Fruit fly (Drosophila melanogaster) whole organism, embryonic: ENCODE measurements around the gene stg1.

Source experiments
- C15 ChIP-seq: fragments of 200-800 bp; sonication (Bioruptor generic); IDR thresholded peaks from 3 replicates; pipeline ENCODE4 v1.3.6; 2022; ENCODE audit warnings: missing biosample characterization, missing genetic modification characterization
- CG1024 ChIP-seq: fragments of 200-800 bp; sonication (Bioruptor generic); IDR thresholded peaks from 2 replicates; pipeline ENCODE4 v1.3.6; 2022; ENCODE audit warnings: missing biosample characterization, missing genetic modification characterization
- CG11085 ChIP-seq: fragments of 200-800 bp; sonication (Bioruptor generic); IDR thresholded peaks from 2 replicates; pipeline ENCODE4 v1.3.6; 2022; ENCODE audit warnings: missing biosample characterization, missing genetic modification characterization
- CG11696 ChIP-seq: fragments of 200-800 bp; sonication (Bioruptor generic); IDR thresholded peaks from 2 replicates; pipeline ENCODE4 v1.3.6; 2022; ENCODE audit warnings: missing biosample characterization, missing genetic modification characterization
- CG12155 ChIP-seq: fragments of 200-800 bp; sonication (Bioruptor generic); optimal IDR thresholded peaks from 3 replicates; lab custom pipeline; 2016; ENCODE audit warnings: missing biosample characterization, missing genetic modification characterization
- CG13123 ChIP-seq: fragments of 200-800 bp; sonication (Bioruptor generic); optimal IDR thresholded peaks from 2 replicates; lab custom pipeline; 2016; ENCODE audit warnings: missing biosample characterization, missing genetic modification characterization
- CG13775 ChIP-seq: fragments of 200-800 bp; sonication (Bioruptor generic); optimal IDR thresholded peaks from 3 replicates; lab custom pipeline; 2017; ENCODE audit warnings: missing biosample characterization, mild to moderate bottlenecking, missing genetic modification characterization
- CG13894 ChIP-seq: fragments of 200-800 bp; sonication (Bioruptor generic); optimal IDR thresholded peaks from 3 replicates; lab custom pipeline; 2018; ENCODE audit warnings: missing biosample characterization, mild to moderate bottlenecking, missing genetic modification characterization, moderate library complexity
- CG16863 ChIP-seq: fragments of 200-800 bp; sonication (Bioruptor generic); optimal IDR thresholded peaks from 3 replicates; lab custom pipeline; 2016; ENCODE audit warnings: missing biosample characterization, missing genetic modification characterization
- CG17829 ChIP-seq: fragments of 200-800 bp; optimal IDR thresholded peaks from 2 replicates; lab custom pipeline; 2019; ENCODE audit warnings: missing biosample characterization, mild to moderate bottlenecking, missing genetic modification characterization, moderate library complexity
- CG3847 ChIP-seq: fragments of 200-800 bp; sonication (Bioruptor generic); IDR thresholded peaks from 2 replicates; pipeline ENCODE4 v1.3.6; 2022; ENCODE audit warnings: missing biosample characterization, missing genetic modification characterization
- CG4328 ChIP-seq: fragments of 200-800 bp; sonication (Bioruptor generic); optimal IDR thresholded peaks from 3 replicates; lab custom pipeline; 2017; ENCODE audit warnings: missing biosample characterization, missing genetic modification reagents, missing genetic modification characterization
- CG4360 ChIP-seq: fragments of 200-800 bp; sonication (Bioruptor generic); IDR thresholded peaks from 2 replicates; pipeline ENCODE4 v1.3.6; 2022; ENCODE audit warnings: missing biosample characterization, missing genetic modification characterization
- CG43689 ChIP-seq: fragments of 200-800 bp; sonication (Bioruptor generic); IDR thresholded peaks from 2 replicates; pipeline ENCODE4 v1.3.6; 2022; ENCODE audit warnings: missing biosample characterization, missing genetic modification characterization
- CG4730 ChIP-seq: fragments of 200-800 bp; sonication (Bioruptor generic); IDR thresholded peaks from 2 replicates; pipeline ENCODE4 v1.3.6; 2022; ENCODE audit warnings: missing biosample characterization, missing genetic modification characterization
- CG6272 ChIP-seq: fragments of 200-800 bp; sonication (Bioruptor generic); IDR thresholded peaks from 2 replicates; pipeline ENCODE4 v1.3.6; 2022; ENCODE audit warnings: missing biosample characterization, missing genetic modification characterization
- CG7928 ChIP-seq: fragments of 200-800 bp; sonication (Bioruptor generic); optimal IDR thresholded peaks from 2 replicates; lab custom pipeline; 2017; ENCODE audit warnings: missing biosample characterization, mild to moderate bottlenecking, missing genetic modification characterization
- CG8290 ChIP-seq, 3 experiments: fragments of 200-800 bp; sonication (Bioruptor generic); optimal IDR thresholded peaks; 2 replicates each; lab custom pipeline; 2016 to 2019; ENCODE audit warnings: missing biosample characterization in 3 of 3, missing genetic modification characterization in 3 of 3, mild to moderate bottlenecking in 2 of 3, moderate library complexity in 1 of 3
- CG8765 ChIP-seq: fragments of 200-800 bp; sonication (Bioruptor generic); IDR thresholded peaks from 2 replicates; pipeline ENCODE4 v1.3.6; 2022; ENCODE audit warnings: missing biosample characterization, missing genetic modification characterization
- CoRest ChIP-seq: fragments of 200-800 bp; sonication (Bioruptor generic); optimal IDR thresholded peaks from 3 replicates; lab custom pipeline; 2018; ENCODE audit warnings: missing biosample characterization, mild to moderate bottlenecking, missing genetic modification characterization, moderate library complexity
- CrebB ChIP-seq: fragments of 200-800 bp; sonication (Bioruptor generic); optimal IDR thresholded peaks from 3 replicates; lab custom pipeline; 2018; ENCODE audit warnings: missing biosample characterization, mild to moderate bottlenecking, missing genetic modification characterization
- Dfd ChIP-seq, 2 experiments: fragments of >200 bp; optimal IDR thresholded peaks; 2 replicates each; lab custom pipeline; 2017; ENCODE audit warnings: missing biosample characterization in 2 of 2, missing genetic modification characterization in 2 of 2
- Elba2 ChIP-seq: fragments of 200-800 bp; sonication (Bioruptor generic); optimal IDR thresholded peaks from 3 replicates; lab custom pipeline; 2016; ENCODE audit warnings: missing biosample characterization, missing genetic modification characterization
- GATAe ChIP-seq: fragments of 200-800 bp; sonication (Bioruptor generic); conservative IDR thresholded peaks from 2 replicates; pipeline ENCODE4 v1.3.6; 2022; ENCODE audit warnings: missing biosample characterization, missing genetic modification characterization
- H2.0 ChIP-seq: fragments of 200-800 bp; sonication (Bioruptor generic); IDR thresholded peaks from 2 replicates; pipeline ENCODE4 v1.3.6; 2022; ENCODE audit warnings: missing biosample characterization, missing genetic modification characterization
- Lhr ChIP-seq: fragments of 200-800 bp; sonication (Bioruptor generic); optimal IDR thresholded peaks from 3 replicates; lab custom pipeline; 2017; ENCODE audit warnings: mild to moderate bottlenecking, missing biosample characterization, missing genetic modification reagents, missing genetic modification characterization
- Nf-YA ChIP-seq: fragments of 200-800 bp; sonication (Bioruptor generic); IDR thresholded peaks from 2 replicates; pipeline ENCODE4 v1.3.6; 2022; ENCODE audit warnings: missing biosample characterization, missing genetic modification characterization
- Pdp1 ChIP-seq, 2 experiments: fragments of 200-800 bp; sonication (Bioruptor generic); optimal IDR thresholded peaks; 3 replicates each; lab custom pipeline; 2016; ENCODE audit warnings: missing biosample characterization in 2 of 2, missing genetic modification characterization in 2 of 2, mild to moderate bottlenecking in 1 of 2, moderate library complexity in 1 of 2
- Xbp1 ChIP-seq: fragments of 200-800 bp; sonication (Bioruptor generic); optimal IDR thresholded peaks from 3 replicates; lab custom pipeline; 2016; ENCODE audit warnings: missing biosample characterization, mild to moderate bottlenecking, missing genetic modification characterization
- ab ChIP-seq: fragments of 200-800 bp; sonication (Bioruptor generic); optimal IDR thresholded peaks from 2 replicates; lab custom pipeline; 2016; ENCODE audit warnings: missing biosample characterization, missing genetic modification characterization
- ap ChIP-seq: fragments of 200-800 bp; sonication (Bioruptor generic); IDR thresholded peaks from 2 replicates; pipeline ENCODE4 v1.3.6; 2022; ENCODE audit warnings: missing biosample characterization, missing genetic modification characterization
- cas ChIP-seq: fragments of 200-800 bp; sonication (Bioruptor generic); IDR thresholded peaks from 2 replicates; pipeline ENCODE4 v1.3.6; 2022; ENCODE audit warnings: missing biosample characterization, missing genetic modification characterization
- corto ChIP-seq: fragments of 200-800 bp; sonication (Bioruptor generic); optimal IDR thresholded peaks from 2 replicates; lab custom pipeline; 2016; ENCODE audit warnings: missing biosample characterization, mild to moderate bottlenecking, missing genetic modification characterization, moderate library complexity
- crc ChIP-seq: fragments of 200-800 bp; sonication (Bioruptor generic); optimal IDR thresholded peaks from 2 replicates; lab custom pipeline; 2016; ENCODE audit warnings: missing biosample characterization, missing genetic modification characterization
- crol ChIP-seq: fragments of 200-800 bp; sonication (Bioruptor generic); IDR thresholded peaks from 2 replicates; pipeline ENCODE4 v1.3.6; 2022; ENCODE audit warnings: missing biosample characterization, missing genetic modification characterization
- dm ChIP-seq: fragments of 200-800 bp; sonication (Bioruptor generic); optimal IDR thresholded peaks from 3 replicates; lab custom pipeline; 2016; ENCODE audit warnings: missing biosample characterization, missing genetic modification characterization
- ems ChIP-seq: fragments of 200-800 bp; sonication (Bioruptor generic); optimal IDR thresholded peaks from 3 replicates; lab custom pipeline; 2016; ENCODE audit warnings: missing biosample characterization, missing genetic modification characterization
- fd96Cb ChIP-seq: fragments of 200-800 bp; sonication (Bioruptor generic); optimal IDR thresholded peaks from 2 replicates; lab custom pipeline; 2018; ENCODE audit warnings: missing biosample characterization, mild to moderate bottlenecking, missing genetic modification characterization, moderate library complexity
- lilli ChIP-seq: fragments of 200-800 bp; sonication (Bioruptor generic); optimal IDR thresholded peaks from 3 replicates; lab custom pipeline; 2016; ENCODE audit warnings: missing biosample characterization, missing genetic modification characterization
- lola ChIP-seq, 3 experiments: fragments of >200 bp in 2 of 3; fragments of 200-800 bp in 1 of 3; sonication (Bioruptor generic) in 1 of 3; optimal IDR thresholded peaks; 2 replicates each; lab custom pipeline; 2017 to 2019; ENCODE audit warnings: missing biosample characterization in 3 of 3, missing genetic modification characterization in 3 of 3, mild to moderate bottlenecking in 1 of 3, moderate library complexity in 1 of 3
- nerfin-2 ChIP-seq: fragments of 200-800 bp; sonication (Bioruptor generic); IDR thresholded peaks from 2 replicates; pipeline ENCODE4 v1.3.6; 2022; ENCODE audit warnings: missing biosample characterization, missing genetic modification characterization; ENCODE audit not compliant: partially characterized antibody
- odd ChIP-seq: fragments of 200-800 bp; sonication (Bioruptor generic); optimal IDR thresholded peaks from 2 replicates; lab custom pipeline; 2017; ENCODE audit warnings: missing biosample characterization, mild to moderate bottlenecking, missing genetic modification characterization
- pnt ChIP-seq: fragments of 200-800 bp; sonication (Bioruptor generic); optimal IDR thresholded peaks from 3 replicates; lab custom pipeline; 2016; ENCODE audit warnings: missing biosample characterization, missing genetic modification characterization
- rib ChIP-seq: fragments of 200-800 bp; sonication (Bioruptor generic); IDR thresholded peaks from 2 replicates; pipeline ENCODE4 v1.3.6; 2022; ENCODE audit warnings: missing biosample characterization, missing genetic modification characterization
- shn ChIP-seq: fragments of 200-800 bp; sonication (Bioruptor generic); optimal IDR thresholded peaks from 3 replicates; lab custom pipeline; 2016; ENCODE audit warnings: missing biosample characterization, missing genetic modification characterization
- sr ChIP-seq: fragments of 200-800 bp; sonication (Bioruptor generic); IDR thresholded peaks from 3 replicates; pipeline ENCODE4 v1.3.6; 2022; ENCODE audit warnings: missing biosample characterization, missing genetic modification characterization
- tap ChIP-seq: fragments of 200-800 bp; optimal IDR thresholded peaks from 3 replicates; lab custom pipeline; 2019; ENCODE audit warnings: missing biosample characterization, mild to moderate bottlenecking, missing genetic modification characterization, moderate library complexity
- tup ChIP-seq: fragments of 200-800 bp; sonication (Bioruptor generic); optimal IDR thresholded peaks from 2 replicates; lab custom pipeline; 2016; ENCODE audit warnings: missing biosample characterization, mild to moderate bottlenecking, missing genetic modification characterization, moderate library complexity
- usp ChIP-seq: fragments of >200 bp; optimal IDR thresholded peaks from 2 replicates; lab custom pipeline; 2017; ENCODE audit warnings: missing biosample characterization, missing genetic modification characterization

Gene stg1

dm6 chrX:21053849-21054581, 39.6 kb upstream of the stg1 start, which contains the start of the genes Stt3A and bves (continued):
- TF ChIP-seq pnt (GFP tag; lab: Kevin White, UChicago) = peak; percentile 97
- peak; percentile 64 for TF ChIP-seq crol (GFP tag; lab: Robert Waterston, UW)
- TF ChIP-seq Elba2 = peak; percentile 75
- peak; percentile 93 for TF ChIP-seq cas
- peak; percentile 94 for TF ChIP-seq CG1024
- TF ChIP-seq C15 (GFP tag; lab: Robert Waterston, UW) = peak; percentile 90; the same call in 2 of the 3 replicates
- peak; percentile 96 for TF ChIP-seq CG8290 (GFP tag; optimal IDR thresholded peaks at IDR 0.05; lab: Kevin White, UChicago)
- TF ChIP-seq CG8290 (tag; optimal IDR thresholded peaks at IDR 0.05; lab: Kevin White, UChicago) = peak; percentile 84 to 93
- TF ChIP-seq ab (GFP tag; lab: Kevin White, UChicago) = peak; percentile 95
- TF ChIP-seq sr (GFP tag; lab: Robert Waterston, UW) = peak; percentile 92
- peak; percentile 97 for TF ChIP-seq H2.0 (GFP tag; lab: Robert Waterston, UW)
- TF ChIP-seq CrebB (tag; lab: Kevin White, UChicago) = peak; percentile 99
- peak; percentile 78 for TF ChIP-seq CG7928 (GFP tag; lab: Kevin White, UChicago)
- TF ChIP-seq crc (GFP tag; lab: Kevin White, UChicago) = peak; percentile 97
- TF ChIP-seq rib (GFP tag; lab: Robert Waterston, UW) = peak; percentile 95
- peak; percentile 98 for TF ChIP-seq tap
- peak; percentile 99 for TF ChIP-seq lilli (GFP tag; lab: Kevin White, UChicago)
- peak; percentile 81 for TF ChIP-seq nerfin-2 (GFP tag; lab: Robert Waterston, UW)
- TF ChIP-seq odd = peak; percentile 99
- peak; percentile 93 for TF ChIP-seq GATAe (GFP tag; lab: Robert Waterston, UW)
- TF ChIP-seq Lhr (GFP tag; lab: Kevin White, UChicago) = peak; percentile 94
- TF ChIP-seq ap (GFP tag; lab: Robert Waterston, UW) = peak; percentile 97
- TF ChIP-seq corto (GFP tag; lab: Kevin White, UChicago) = peak; percentile 97
- peak; percentile 96 for TF ChIP-seq CG4328 (GFP tag; lab: Kevin White, UChicago)
- peak; percentile 98 for TF ChIP-seq CG16863 (GFP tag; lab: Kevin White, UChicago)
- no peak for TF ChIP-seq usp
- peak; percentile 97 for TF ChIP-seq CG3847
- TF ChIP-seq CG17829 (tag; lab: Kevin White, UChicago) = peak; percentile 99
- TF ChIP-seq shn (GFP tag; lab: Kevin White, UChicago) = peak; percentile 99
- TF ChIP-seq tup (GFP tag; lab: Kevin White, UChicago) = peak; percentile 94
- TF ChIP-seq Nf-YA (GFP tag; lab: Robert Waterston, UW) = peak; percentile 95
- peak; percentile 96 for TF ChIP-seq CG12155 (GFP tag; lab: Kevin White, UChicago)
- TF ChIP-seq CG4360 (GFP tag; lab: Robert Waterston, UW) = peak; percentile 71
- TF ChIP-seq lola (GFP tag; optimal IDR thresholded peaks at IDR 0.05; lab: Kevin White, UChicago) = peak in 1 of 3 experiments; percentile 97
- peak; percentile 96 for TF ChIP-seq CG4730
- peak; percentile 94 for TF ChIP-seq CG43689 (GFP tag; lab: Robert Waterston, UW)
- TF ChIP-seq CG11085 (GFP tag; lab: Robert Waterston, UW) = peak; percentile 89
- peak; percentile 96 for TF ChIP-seq dm (GFP tag; lab: Kevin White, UChicago)
- peak; percentile 97 to 98 for TF ChIP-seq Pdp1 (GFP tag; optimal IDR thresholded peaks at IDR 0.05; lab: Kevin White, UChicago)
- no peak for TF ChIP-seq Dfd (GFP tag; optimal IDR thresholded peaks at IDR 0.05; lab: Kevin White, UChicago)
- TF ChIP-seq CG11696 (GFP tag; lab: Robert Waterston, UW) = peak; percentile 94
- TF ChIP-seq CG13894 = peak; percentile 96
- peak; percentile 96 for TF ChIP-seq CG13123 (GFP tag; lab: Kevin White, UChicago)
- TF ChIP-seq CG13775 (GFP tag; lab: Kevin White, UChicago) = peak; percentile 97
- TF ChIP-seq CoRest (tag; lab: Kevin White, UChicago) = peak; percentile 98
- TF ChIP-seq CG6272 (GFP tag; lab: Robert Waterston, UW) = peak; percentile 95
- peak; percentile 97 for TF ChIP-seq fd96Cb (tag; lab: Kevin White, UChicago)
- peak; percentile 98 for TF ChIP-seq Xbp1
- TF ChIP-seq ems (GFP tag; lab: Kevin White, UChicago) = peak; percentile 99
- peak; percentile 95 for TF ChIP-seq CG8765 (GFP tag; lab: Robert Waterston, UW)
